Worm (Caenorhabditis elegans) whole organism, young adult: ENCODE data around the gene T24C4.10.

Experiments
- B0019.2 ChIP-seq: fragments of 200-800 bp; sonication (Bioruptor generic); conservative IDR thresholded peaks from 2 replicates; pipeline ENCODE4 v1.3.6; 2022; ENCODE audit warnings: missing genetic modification reagents, missing genetic modification characterization, missing compliant biosample characterization
- B0035.1 ChIP-seq: sonication (generic microtip); optimal IDR thresholded peaks from 2 replicates; lab custom pipeline; 2016; ENCODE audit warnings: missing genetic modification characterization, mild to moderate bottlenecking, missing compliant biosample characterization, missing genotype, missing genetic modification reagents
- D2030.7 ChIP-seq: fragments of 200-800 bp; sonication (Bioruptor generic); IDR thresholded peaks from 2 replicates; pipeline ENCODE4 v1.3.6; 2022; ENCODE audit warnings: missing genetic modification reagents, missing genetic modification characterization, missing compliant biosample characterization
- F10E7.11 ChIP-seq: sonication (generic microtip); optimal IDR thresholded peaks from 2 replicates; lab custom pipeline; 2017; ENCODE audit warnings: mild to moderate bottlenecking, missing genetic modification characterization, moderate library complexity, missing compliant biosample characterization
- F23B12.7 ChIP-seq: sonication (generic microtip); optimal IDR thresholded peaks from 2 replicates; lab custom pipeline; 2017; ENCODE audit warnings: missing genetic modification characterization, mild to moderate bottlenecking, missing compliant biosample characterization, antibody characterized with exemption, moderate library complexity; ENCODE audit not compliant: insufficient read depth
- F33H1.4 ChIP-seq: fragments of 200-800 bp; sonication (Bioruptor generic); IDR thresholded peaks from 2 replicates; pipeline ENCODE4 v1.3.6; 2022; ENCODE audit warnings: missing genetic modification reagents, missing genetic modification characterization, missing compliant biosample characterization
- F37B4.10 ChIP-seq: fragments of 200-800 bp; sonication (Bioruptor generic); IDR thresholded peaks from 2 replicates; pipeline ENCODE4 v1.3.6; 2022; ENCODE audit warnings: missing genetic modification characterization, missing compliant biosample characterization
- F55B11.4 ChIP-seq: sonication (generic microtip); optimal IDR thresholded peaks from 2 replicates; lab custom pipeline; 2016; ENCODE audit warnings: missing compliant biosample characterization, missing genetic modification characterization, borderline replicate concordance; ENCODE audit not compliant: insufficient read depth
- F57A8.1 ChIP-seq: fragments of 200-800 bp; sonication (Bioruptor generic); optimal IDR thresholded peaks from 2 replicates; lab custom pipeline; 2018; ENCODE audit warnings: mild to moderate bottlenecking, missing genetic modification characterization, moderate library complexity, missing compliant biosample characterization
- F57C9.4 ChIP-seq: sonication (generic microtip); optimal IDR thresholded peaks from 2 replicates; lab custom pipeline; 2017; ENCODE audit warnings: mild to moderate bottlenecking, missing genetic modification characterization, missing compliant biosample characterization
- Y53F4B.3 ChIP-seq: fragments of 200-800 bp; sonication (Bioruptor generic); IDR thresholded peaks from 2 replicates; pipeline ENCODE4 v1.3.6; 2022; ENCODE audit warnings: missing genetic modification reagents, missing genetic modification characterization, missing compliant biosample characterization
- Y53G8AR.9 ChIP-seq: fragments of 200-800 bp; sonication (Bioruptor generic); conservative IDR thresholded peaks from 2 replicates; pipeline ENCODE4 v1.3.6; 2022; ENCODE audit warnings: missing genetic modification reagents, missing genetic modification characterization, missing compliant biosample characterization
- atf-7 ChIP-seq: sonication (generic microtip); optimal IDR thresholded peaks from 2 replicates; lab custom pipeline; 2017; ENCODE audit warnings: mild to moderate bottlenecking, missing genetic modification characterization, missing compliant biosample characterization
- attf-5 ChIP-seq: fragments of 200-800 bp; sonication (Bioruptor generic); optimal IDR thresholded peaks from 2 replicates; lab custom pipeline; 2018; ENCODE audit warnings: mild to moderate bottlenecking, missing genetic modification characterization, missing compliant biosample characterization
- ccch-3 ChIP-seq: fragments of 200-800 bp; sonication (Bioruptor generic); optimal IDR thresholded peaks from 2 replicates; lab custom pipeline; 2018; ENCODE audit warnings: mild to moderate bottlenecking, missing genetic modification characterization, missing compliant biosample characterization
- ceh-91 ChIP-seq: fragments of 200-800 bp; sonication (Bioruptor generic); IDR thresholded peaks from 2 replicates; pipeline ENCODE4 v1.3.6; 2022; ENCODE audit warnings: missing genetic modification reagents, missing genetic modification characterization, missing compliant biosample characterization
- dpl-1 ChIP-seq: fragments of 150-350 bp; optimal IDR thresholded peaks from 2 replicates; lab custom pipeline; 2014; ENCODE audit warnings: missing biosample characterization, missing genetic modification reagents, missing genetic modification characterization
- fkh-3 ChIP-seq: sonication (generic microtip); optimal IDR thresholded peaks from 2 replicates; lab custom pipeline; 2016; ENCODE audit warnings: mild to moderate bottlenecking, missing genetic modification characterization, missing compliant biosample characterization
- gei-17 ChIP-seq: fragments of 200-800 bp; sonication (Bioruptor generic); optimal IDR thresholded peaks from 2 replicates; lab custom pipeline; 2018; ENCODE audit warnings: mild to moderate bottlenecking, missing genetic modification characterization, missing compliant biosample characterization
- hlh-12 ChIP-seq: sonication (generic microtip); optimal IDR thresholded peaks from 2 replicates; lab custom pipeline; 2016; ENCODE audit warnings: missing genetic modification characterization, missing compliant biosample characterization
- hlh-26 ChIP-seq: fragments of 200-800 bp; sonication (Bioruptor generic); conservative IDR thresholded peaks from 2 replicates; pipeline ENCODE4 v1.3.6; 2022; ENCODE audit warnings: missing genetic modification reagents, missing genetic modification characterization, missing compliant biosample characterization
- hmg-1.2 ChIP-seq: fragments of 200-800 bp; sonication (Bioruptor generic); IDR thresholded peaks from 2 replicates; pipeline ENCODE4 v1.3.6; 2022; ENCODE audit warnings: missing genetic modification reagents, missing genetic modification characterization, missing compliant biosample characterization
- hrde-1 ChIP-seq: sonication (generic microtip); optimal IDR thresholded peaks from 2 replicates; lab custom pipeline; 2016; ENCODE audit warnings: missing genetic modification characterization, mild to moderate bottlenecking, missing compliant biosample characterization, moderate library complexity, missing genotype, missing genetic modification reagents, borderline replicate concordance
- let-526 ChIP-seq: fragments of 200-800 bp; sonication (Bioruptor generic); IDR thresholded peaks from 2 replicates; pipeline ENCODE4 v1.3.6; 2022; ENCODE audit warnings: missing genetic modification reagents, missing genetic modification characterization, missing compliant biosample characterization
- lin-26 ChIP-seq: fragments of 200-800 bp; sonication (Bioruptor generic); IDR thresholded peaks from 2 replicates; pipeline ENCODE4 v1.3.6; 2022; ENCODE audit warnings: missing genetic modification reagents, missing genetic modification characterization, missing compliant biosample characterization
- lin-54 ChIP-seq: fragments of 200-800 bp; sonication (Bioruptor generic); optimal IDR thresholded peaks from 2 replicates; lab custom pipeline; 2018; ENCODE audit warnings: mild to moderate bottlenecking, missing genetic modification characterization, missing compliant biosample characterization
- madf-6 ChIP-seq: fragments of 200-800 bp; sonication (Bioruptor generic); IDR thresholded peaks from 2 replicates; pipeline ENCODE4 v1.3.6; 2022; ENCODE audit warnings: missing genetic modification reagents, missing genetic modification characterization, missing compliant biosample characterization
- pha-4 ChIP-seq: fragments of 150-350 bp; sonication (generic microtip); optimal IDR thresholded peaks from 2 replicates; lab custom pipeline; 2014; ENCODE audit warnings: missing biosample characterization, missing genetic modification reagents, missing genetic modification characterization
- rec-8 ChIP-seq, 2 experiments: sonication (generic microtip); optimal IDR thresholded peaks; 2 replicates each; lab custom pipeline; 2016; ENCODE audit warnings: mild to moderate bottlenecking in 2 of 2, missing genetic modification characterization in 2 of 2, missing genetic modification reagents in 2 of 2, missing genotype in 2 of 2, missing biosample characterization in 1 of 2, missing compliant biosample characterization in 1 of 2, moderate library complexity in 1 of 2
- rpc-1 ChIP-seq, 2 experiments: fragments of 150-350 bp in 1 of 2; sonication (generic microtip) in 1 of 2; optimal IDR thresholded peaks; 2 replicates each; lab custom pipeline; 2014 to 2018; ENCODE audit warnings: missing biosample characterization in 1 of 2, missing genetic modification characterization in 1 of 2, missing genetic modification reagents in 1 of 2, missing genotype in 1 of 2
- ztf-18 ChIP-seq: sonication (generic microtip); optimal IDR thresholded peaks from 2 replicates; lab custom pipeline; 2016; ENCODE audit warnings: missing genotype, mild to moderate bottlenecking, missing genetic modification characterization, missing compliant biosample characterization
- ztf-25 ChIP-seq: fragments of 200-800 bp; sonication (Bioruptor generic); IDR thresholded peaks from 2 replicates; pipeline ENCODE4 v1.3.6; 2022; ENCODE audit warnings: missing genetic modification reagents, missing genetic modification characterization, missing compliant biosample characterization
- ztf-26 ChIP-seq: sonication (generic microtip); optimal IDR thresholded peaks from 2 replicates; lab custom pipeline; 2017; ENCODE audit warnings: missing genetic modification characterization, missing compliant biosample characterization

T24C4.10 gene

ce11 chrIII:872373-872772, 18.7 kb downstream of the T24C4.10 start, which contains the start of the genes T24C4.3 and clc-20:
Gene T24C4.3, minus strand, starts transcription at chrIII:872473.
Gene clc-20, plus strand, starts transcription at chrIII:872583.
- no peak for TF ChIP-seq Y53G8AR.9 (GFP tag; lab: Robert Waterston, UW)
- no peak for TF ChIP-seq B0035.1 (tag; lab: Kevin White, UChicago)

DNA sequence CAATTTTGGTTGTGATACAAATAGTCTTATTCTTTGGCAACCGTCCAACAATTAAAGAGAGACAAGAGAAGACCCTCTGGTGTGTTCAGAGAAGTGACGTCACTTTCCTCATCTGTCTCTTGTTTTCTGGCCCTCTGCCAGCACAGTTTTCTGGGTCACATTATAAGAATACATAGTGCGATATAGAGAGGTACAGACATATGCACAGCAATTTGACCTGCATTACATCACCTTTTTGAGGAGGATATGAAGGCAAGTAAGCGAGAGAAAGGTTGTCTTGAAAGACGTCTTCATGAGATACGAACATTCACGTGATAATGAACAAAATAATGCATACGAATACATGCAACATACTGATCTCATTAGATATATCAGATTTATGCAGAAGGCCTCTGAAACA, 20.5 kb downstream of the T24C4.10 start:
- TF ChIP-seq ztf-18 (no peak), ceh-91 (no peak), lin-54 (GFP tag; lab: Kevin White, UChicago) (no peak), attf-5 (GFP tag; lab: Kevin White, UChicago) (no peak), F55B11.4 (no peak), let-526 (no peak), B0019.2 (GFP tag; lab: Robert Waterston, UW) (no peak), dpl-1 (no peak), hrde-1 (tag; lab: Kevin White, UChicago) (no peak)

DNA sequence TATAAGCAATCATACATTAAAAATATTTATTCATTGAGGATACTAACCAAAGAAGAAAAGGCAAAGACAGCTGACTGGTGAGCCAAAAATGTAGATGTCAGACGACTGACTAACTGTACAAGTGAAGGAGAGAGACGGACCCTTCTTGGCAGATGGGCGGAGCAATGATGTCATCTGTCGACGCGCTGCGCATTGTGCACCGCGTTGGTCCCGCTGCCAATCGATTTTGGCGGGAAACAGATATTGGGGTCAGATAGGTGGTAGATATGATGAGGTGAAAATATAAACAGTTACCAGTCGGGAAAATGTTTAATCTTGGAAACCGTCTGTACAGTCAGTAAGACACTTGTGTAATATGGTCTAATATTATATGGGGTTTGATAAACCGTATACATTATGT, 21.2 kb downstream of the T24C4.10 start, which contains the start of gene T24C4.2:
Gene T24C4.2, minus strand, starts transcription at position 101 of the 400 bp plus-strand sequence.
- TF ChIP-seq F33H1.4 (no peak), dpl-1 (no peak), Y53F4B.3 (GFP tag; lab: Robert Waterston, UW) (no peak), fkh-3 (no peak), pha-4 (tag; lab: Kevin White, UChicago) (no peak), hlh-26 (GFP tag; lab: Robert Waterston, UW) (no peak), rpc-1 (optimal IDR thresholded peaks at IDR 0.05; lab: Kevin White, UChicago) (no peak), rpc-1 (tag; optimal IDR thresholded peaks at IDR 0.05; lab: Kevin White, UChicago) (no peak), ccch-3 (GFP tag; lab: Kevin White, UChicago) (no peak), F37B4.10 (GFP tag; lab: Robert Waterston, UW) (no peak)

DNA sequence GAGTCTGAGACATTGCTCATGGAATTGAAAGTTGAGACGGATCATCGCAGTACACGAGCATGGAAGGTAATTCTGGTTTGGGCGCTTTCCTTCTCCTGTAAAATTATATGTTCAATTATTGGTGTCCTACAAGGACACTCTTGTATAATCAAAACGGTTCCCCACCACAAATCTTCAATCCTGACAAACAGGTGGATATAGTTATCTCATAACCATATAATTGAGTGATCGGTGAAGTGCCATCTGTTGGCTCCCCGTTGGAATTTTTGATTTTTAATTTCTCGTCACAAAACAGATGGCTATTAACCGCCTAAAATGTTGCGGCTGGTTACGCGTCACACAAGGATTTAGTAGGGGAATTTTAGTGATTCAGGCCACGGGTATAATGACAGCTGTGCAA, 22.2 kb downstream of the T24C4.10 start:
- TF ChIP-seq F23B12.7 (tag; lab: Kevin White, UChicago) (no peak), rec-8 (tag; optimal IDR thresholded peaks at IDR 0.05; lab: Kevin White, UChicago) (no peak), hlh-12 (no peak), ztf-25 (GFP tag; lab: Robert Waterston, UW) (no peak), lin-26 (GFP tag; lab: Robert Waterston, UW) (no peak), F33H1.4 (no peak), atf-7 (no peak), hmg-1.2 (GFP tag; lab: Robert Waterston, UW) (no peak), rpc-1 (optimal IDR thresholded peaks at IDR 0.05; lab: Kevin White, UChicago) (no peak), rpc-1 (tag; optimal IDR thresholded peaks at IDR 0.05; lab: Kevin White, UChicago) (no peak), F57C9.4 (tag; lab: Kevin White, UChicago) (no peak), F57A8.1 (GFP tag; lab: Kevin White, UChicago) (no peak), madf-6 (GFP tag; lab: Robert Waterston, UW) (no peak), F10E7.11 (tag; lab: Kevin White, UChicago) (no peak), ztf-26 (tag; lab: Kevin White, UChicago) (no peak), D2030.7 (no peak), gei-17 (GFP tag; lab: Kevin White, UChicago) (no peak)
